Fruit fly (Drosophila melanogaster) whole organism, embryonic: ENCODE measurements around the gene Jhbp7.

Experiments used
- Abd-B ChIP-seq: fragments of 200-800 bp; sonication (Bioruptor generic); optimal IDR thresholded peaks from 2 replicates; lab custom pipeline; 2018; ENCODE audit warnings: missing biosample characterization, mild to moderate bottlenecking, missing genetic modification characterization, moderate library complexity
- Atf6 ChIP-seq: fragments of 200-800 bp; sonication (Bioruptor generic); IDR thresholded peaks from 2 replicates; pipeline ENCODE4 v1.3.6; 2022; ENCODE audit warnings: missing biosample characterization, missing genetic modification characterization
- Bgb ChIP-seq: fragments of 200-800 bp; sonication (Bioruptor generic); IDR thresholded peaks from 2 replicates; pipeline ENCODE4 v1.3.6; 2022; ENCODE audit warnings: missing biosample characterization, missing genetic modification characterization; ENCODE audit not compliant: partially characterized antibody
- CG10209 ChIP-seq: fragments of 200-800 bp; sonication (Bioruptor generic); optimal IDR thresholded peaks from 3 replicates; lab custom pipeline; 2017; ENCODE audit warnings: missing biosample characterization, mild to moderate bottlenecking, missing genetic modification characterization, missing genetic modification reagents
- CG10654 ChIP-seq: fragments of 200-800 bp; sonication (Bioruptor generic); optimal IDR thresholded peaks from 2 replicates; lab custom pipeline; 2016; ENCODE audit warnings: missing biosample characterization, missing genetic modification characterization
- CG12071 ChIP-seq: fragments of 200-800 bp; sonication (Bioruptor generic); optimal IDR thresholded peaks from 3 replicates; lab custom pipeline; 2018; ENCODE audit warnings: missing biosample characterization, mild to moderate bottlenecking, missing genetic modification characterization
- CG12744 ChIP-seq: fragments of 200-800 bp; sonication (Bioruptor generic); optimal IDR thresholded peaks from 2 replicates; lab custom pipeline; 2016; ENCODE audit warnings: missing biosample characterization, missing genetic modification characterization
- CG13424 ChIP-seq: fragments of 200-800 bp; sonication (Bioruptor generic); optimal IDR thresholded peaks from 2 replicates; lab custom pipeline; 2019; ENCODE audit warnings: missing biosample characterization, mild to moderate bottlenecking, missing genetic modification characterization, moderate library complexity
- CG14667 ChIP-seq: fragments of 200-800 bp; sonication (Bioruptor generic); IDR thresholded peaks from 2 replicates; pipeline ENCODE4 v1.3.6; 2022; ENCODE audit warnings: missing biosample characterization, missing genetic modification characterization
- CG14710 ChIP-seq: fragments of 200-800 bp; sonication (Bioruptor generic); optimal IDR thresholded peaks from 3 replicates; lab custom pipeline; 2019; ENCODE audit warnings: missing biosample characterization, mild to moderate bottlenecking, missing genetic modification characterization, moderate library complexity
- CG14860 ChIP-seq: fragments of 200-800 bp; sonication (Bioruptor generic); IDR thresholded peaks from 3 replicates; pipeline ENCODE4 v1.3.6; 2022; ENCODE audit warnings: missing biosample characterization, missing genetic modification characterization; ENCODE audit not compliant: partially characterized antibody
- CG17328 ChIP-seq: fragments of 200-800 bp; sonication (Bioruptor generic); IDR thresholded peaks from 2 replicates; pipeline ENCODE4 v1.3.6; 2022; ENCODE audit warnings: missing biosample characterization, missing genetic modification characterization
- CG17829 ChIP-seq: fragments of 200-800 bp; optimal IDR thresholded peaks from 2 replicates; lab custom pipeline; 2019; ENCODE audit warnings: missing biosample characterization, mild to moderate bottlenecking, missing genetic modification characterization, moderate library complexity
- CG1792 ChIP-seq: fragments of 200-800 bp; sonication (Bioruptor generic); optimal IDR thresholded peaks from 2 replicates; lab custom pipeline; 2016; ENCODE audit warnings: missing biosample characterization, missing genetic modification characterization
- CG2202 ChIP-seq: fragments of 200-800 bp; sonication (Bioruptor generic); optimal IDR thresholded peaks from 2 replicates; lab custom pipeline; 2018; ENCODE audit warnings: missing biosample characterization, mild to moderate bottlenecking, missing genetic modification characterization
- CG30020 ChIP-seq: fragments of 200-800 bp; optimal IDR thresholded peaks from 2 replicates; lab custom pipeline; 2019; ENCODE audit warnings: missing biosample characterization, mild to moderate bottlenecking, missing genetic modification characterization, moderate library complexity
- CG31441 ChIP-seq: fragments of 200-800 bp; sonication (Bioruptor generic); IDR thresholded peaks from 2 replicates; pipeline ENCODE4 v1.3.6; 2022; ENCODE audit warnings: missing biosample characterization, missing genetic modification characterization
- CG33213 ChIP-seq: fragments of 200-800 bp; sonication (Bioruptor generic); optimal IDR thresholded peaks from 3 replicates; lab custom pipeline; 2016; ENCODE audit warnings: missing biosample characterization, missing genetic modification characterization
- CG3995 ChIP-seq: fragments of 200-800 bp; sonication (Bioruptor generic); optimal IDR thresholded peaks from 3 replicates; lab custom pipeline; 2016; ENCODE audit warnings: missing biosample characterization, missing genetic modification characterization
- CG4707 ChIP-seq: fragments of 200-800 bp; sonication (Bioruptor generic); optimal IDR thresholded peaks from 2 replicates; lab custom pipeline; 2018; ENCODE audit warnings: missing biosample characterization, mild to moderate bottlenecking, missing genetic modification characterization, moderate library complexity
- CG4854 ChIP-seq: fragments of 200-800 bp; sonication (Bioruptor generic); optimal IDR thresholded peaks from 2 replicates; lab custom pipeline; 2016; ENCODE audit warnings: missing biosample characterization, missing genetic modification characterization, inconsistent platforms
- CG6765 ChIP-seq: fragments of 200-800 bp; sonication (Bioruptor generic); optimal IDR thresholded peaks from 3 replicates; lab custom pipeline; 2017; ENCODE audit warnings: missing biosample characterization, mild to moderate bottlenecking, missing genetic modification characterization
- CG6791 ChIP-seq: fragments of 200-800 bp; sonication (Bioruptor generic); IDR thresholded peaks from 3 replicates; pipeline ENCODE4 v1.3.6; 2022; ENCODE audit warnings: missing biosample characterization, missing genetic modification characterization; ENCODE audit not compliant: partially characterized antibody
- CG8478 ChIP-seq: fragments of >200 bp; optimal IDR thresholded peaks from 2 replicates; lab custom pipeline; 2018
- CG9215 ChIP-seq: fragments of 200-800 bp; sonication (Bioruptor generic); IDR thresholded peaks from 2 replicates; pipeline ENCODE4 v1.3.6; 2022; ENCODE audit warnings: missing biosample characterization, missing genetic modification characterization
- CoRest ChIP-seq: fragments of 200-800 bp; sonication (Bioruptor generic); optimal IDR thresholded peaks from 3 replicates; lab custom pipeline; 2018; ENCODE audit warnings: missing biosample characterization, mild to moderate bottlenecking, missing genetic modification characterization, moderate library complexity
- Drgx ChIP-seq: fragments of 200-800 bp; sonication (Bioruptor generic); IDR thresholded peaks from 2 replicates; pipeline ENCODE4 v1.3.6; 2022; ENCODE audit warnings: missing biosample characterization, missing genetic modification characterization
- H15 ChIP-seq: fragments of 200-800 bp; sonication (Bioruptor generic); IDR thresholded peaks from 3 replicates; pipeline ENCODE4 v1.3.6; 2022; ENCODE audit warnings: missing biosample characterization, missing genetic modification characterization
- HLH54F ChIP-seq: fragments of 200-800 bp; sonication (Bioruptor generic); optimal IDR thresholded peaks from 3 replicates; lab custom pipeline; 2016; ENCODE audit warnings: missing biosample characterization, missing genetic modification characterization
- Kr ChIP-seq: fragments of 200-800 bp; sonication (Bioruptor generic); optimal IDR thresholded peaks from 2 replicates; lab custom pipeline; 2017; ENCODE audit warnings: missing biosample characterization, mild to moderate bottlenecking, missing genetic modification characterization
- Nf-YC ChIP-seq: fragments of 200-800 bp; optimal IDR thresholded peaks from 3 replicates; lab custom pipeline; 2019; ENCODE audit warnings: missing biosample characterization, mild to moderate bottlenecking, missing genetic modification characterization, moderate library complexity
- Six4 ChIP-seq: fragments of 200-800 bp; sonication (Bioruptor generic); optimal IDR thresholded peaks from 2 replicates; lab custom pipeline; 2016; ENCODE audit warnings: missing biosample characterization, missing genetic modification characterization
- Taf1 ChIP-seq: fragments of 200-800 bp; sonication (Bioruptor generic); IDR thresholded peaks from 2 replicates; pipeline ENCODE4 v1.3.6; 2022; ENCODE audit warnings: missing biosample characterization, missing genetic modification characterization
- aop ChIP-seq: fragments of 200-800 bp; sonication (Bioruptor generic); IDR thresholded peaks from 2 replicates; pipeline ENCODE4 v1.3.6; 2022; ENCODE audit warnings: missing biosample characterization, missing genetic modification characterization
- bcd ChIP-seq: fragments of 200-800 bp; sonication (Bioruptor generic); optimal IDR thresholded peaks from 2 replicates; lab custom pipeline; 2017; ENCODE audit warnings: missing biosample characterization, mild to moderate bottlenecking, missing genetic modification characterization
- bigmax ChIP-seq: fragments of 200-800 bp; sonication (Bioruptor generic); optimal IDR thresholded peaks from 2 replicates; lab custom pipeline; 2018; ENCODE audit warnings: missing biosample characterization, mild to moderate bottlenecking, missing genetic modification characterization
- ci ChIP-seq: fragments of 200-800 bp; sonication (Bioruptor generic); IDR thresholded peaks from 3 replicates; pipeline ENCODE4 v1.3.6; 2022; ENCODE audit warnings: missing biosample characterization, missing genetic modification characterization
- fd64A ChIP-seq: fragments of 200-800 bp; sonication (Bioruptor generic); optimal IDR thresholded peaks from 3 replicates; lab custom pipeline; 2018; ENCODE audit warnings: missing biosample characterization, mild to moderate bottlenecking, missing genetic modification characterization
- gcm ChIP-seq: fragments of 200-800 bp; sonication (Bioruptor generic); optimal IDR thresholded peaks from 2 replicates; lab custom pipeline; 2019; ENCODE audit warnings: missing biosample characterization, mild to moderate bottlenecking, missing genetic modification characterization, moderate library complexity
- gsb-n ChIP-seq: fragments of 200-800 bp; sonication (Bioruptor generic); optimal IDR thresholded peaks from 3 replicates; lab custom pipeline; 2018; ENCODE audit warnings: missing biosample characterization, mild to moderate bottlenecking, missing genetic modification characterization
- klu ChIP-seq: fragments of 200-800 bp; sonication (Bioruptor generic); IDR thresholded peaks from 2 replicates; pipeline ENCODE4 v1.3.6; 2022; ENCODE audit warnings: missing biosample characterization, missing genetic modification characterization
- lola ChIP-seq, 3 experiments: fragments of >200 bp in 2 of 3; fragments of 200-800 bp in 1 of 3; sonication (Bioruptor generic) in 1 of 3; optimal IDR thresholded peaks; 2 replicates each; lab custom pipeline; 2017 to 2019; ENCODE audit warnings: missing biosample characterization in 3 of 3, missing genetic modification characterization in 3 of 3, mild to moderate bottlenecking in 1 of 3, moderate library complexity in 1 of 3
- mirr ChIP-seq: fragments of 200-800 bp; sonication (Bioruptor generic); optimal IDR thresholded peaks from 3 replicates; lab custom pipeline; 2018; ENCODE audit warnings: missing biosample characterization, mild to moderate bottlenecking, missing genetic modification characterization
- peb ChIP-seq: fragments of 200-800 bp; sonication (Bioruptor generic); IDR thresholded peaks from 2 replicates; pipeline ENCODE4 v1.3.6; 2022; ENCODE audit warnings: missing biosample characterization, missing genetic modification characterization
- salm ChIP-seq: fragments of 200-800 bp; sonication (Bioruptor generic); optimal IDR thresholded peaks from 2 replicates; lab custom pipeline; 2018; ENCODE audit warnings: missing biosample characterization, mild to moderate bottlenecking, missing genetic modification characterization
- sob ChIP-seq: fragments of 200-800 bp; sonication (Bioruptor generic); IDR thresholded peaks from 2 replicates; pipeline ENCODE4 v1.3.6; 2022; ENCODE audit warnings: missing biosample characterization, missing genetic modification characterization
- stwl ChIP-seq: fragments of 200-800 bp; sonication (Bioruptor generic); optimal IDR thresholded peaks from 3 replicates; lab custom pipeline; 2018; ENCODE audit warnings: missing biosample characterization, mild to moderate bottlenecking, missing genetic modification characterization, moderate library complexity
- trh ChIP-seq: fragments of 200-800 bp; sonication (Bioruptor generic); optimal IDR thresholded peaks from 2 replicates; lab custom pipeline; 2016; ENCODE audit warnings: missing biosample characterization, missing genetic modification characterization
- tup ChIP-seq: fragments of 200-800 bp; sonication (Bioruptor generic); optimal IDR thresholded peaks from 2 replicates; lab custom pipeline; 2016; ENCODE audit warnings: missing biosample characterization, mild to moderate bottlenecking, missing genetic modification characterization, moderate library complexity
- zfh1 ChIP-seq: fragments of 200-800 bp; sonication (Bioruptor generic); IDR thresholded peaks from 3 replicates; pipeline ENCODE4 v1.3.6; 2022; ENCODE audit warnings: missing biosample characterization, missing genetic modification characterization

The Jhbp7 gene

dm6 chr3R:25207405-25208003, 29.9 kb upstream of the Jhbp7 start (continued):
- TF ChIP-seq CG1792 (GFP tag; lab: Kevin White, UChicago) (no peak), CG12744 (GFP tag; lab: Kevin White, UChicago) (peak; percentile 30), klu (GFP tag; lab: Robert Waterston, UW) (no peak), CG17328 (GFP tag; lab: Robert Waterston, UW) (peak; percentile 70), CG14860 (no peak), CG13424 (tag; lab: Kevin White, UChicago) (peak; percentile 85), gsb-n (tag; lab: Kevin White, UChicago) (peak; percentile 74), zfh1 (peak; percentile 75), CG6791 (no peak), CG6765 (GFP tag; lab: Kevin White, UChicago) (peak; percentile 23), fd64A (GFP tag; lab: Kevin White, UChicago) (no peak), Drgx (peak; percentile 88), CG9215 (no peak), salm (tag; lab: Kevin White, UChicago) (peak; percentile 68), CG10209 (GFP tag; lab: Kevin White, UChicago) (peak; percentile 72), CoRest (peak; percentile 80), mirr (no peak), Six4 (peak; percentile 61), CG4707 (GFP tag; lab: Kevin White, UChicago) (peak; percentile 45), CG4854 (GFP tag; lab: Kevin White, UChicago) (peak; percentile 24), Abd-B (peak; percentile 60), Atf6 (GFP tag; lab: Robert Waterston, UW) (peak; percentile 73), gcm (GFP tag; lab: Kevin White, UChicago) (peak; percentile 79), CG31441 (peak; percentile 86), aop (GFP tag; lab: Robert Waterston, UW) (no peak), CG12071 (peak; percentile 64), trh (GFP tag; lab: Kevin White, UChicago) (peak; percentile 10), CG33213 (GFP tag; lab: Kevin White, UChicago) (no peak), bcd (GFP tag; lab: Kevin White, UChicago) (peak; percentile 69), CG10654 (GFP tag; lab: Kevin White, UChicago) (peak; percentile 41), peb (GFP tag; lab: Robert Waterston, UW) (peak; percentile 53), CG14667 (GFP tag; lab: Robert Waterston, UW) (peak; percentile 55), sob (peak; percentile 66), Nf-YC (tag; lab: Kevin White, UChicago) (peak; percentile 41), CG3995 (no peak), lola (GFP tag; optimal IDR thresholded peaks at IDR 0.05; lab: Kevin White, UChicago) (peak in 1 of 3 experiments; percentile 80), CG8478 (no peak), Bgb (no peak), CG2202 (tag; lab: Kevin White, UChicago) (peak; percentile 45), Taf1 (GFP tag; lab: Robert Waterston, UW) (0 out of 2 replicates have a peak, but pooled peaks have one; percentile 16), bigmax (GFP tag; lab: Kevin White, UChicago) (no peak), Kr (GFP tag; lab: Kevin White, UChicago) (no peak), H15 (peak; percentile 58; the same call in 2 of the 3 replicates), CG14710 (tag; lab: Kevin White, UChicago) (peak; percentile 74), ci (peak; percentile 81), CG30020 (tag; lab: Kevin White, UChicago) (no peak), CG17829 (peak; percentile 82), HLH54F (peak; percentile 39), tup (peak; percentile 0), stwl (tag; lab: Kevin White, UChicago) (no peak)
